Fruit fly (Drosophila melanogaster): ENCODE data around the gene vnd.

vnd gene

dm6 chrX:629239-629821, 47.4 kb downstream of the vnd start, which contains the start of the genes RpL36 and Mybbp1A:
Gene RpL36, minus strand, starts transcription at chrX:629483.
Gene Mybbp1A, plus strand, starts transcription at chrX:629773.
- TF ChIP-seq CG10669 (GFP tag; optimal IDR thresholded peaks at IDR 0.05) (no peak), CG6792 (GFP tag; optimal IDR thresholded peaks at IDR 0.05) (peak; percentile 62), Sox15 (GFP tag; optimal IDR thresholded peaks at IDR 0.05) (peak; percentile 29), CG7368 (GFP tag; optimal IDR thresholded peaks at IDR 0.05) (no peak), CG4318 (GFP tag; optimal IDR thresholded peaks at IDR 0.05) (no peak), CG10631 (GFP tag; optimal IDR thresholded peaks at IDR 0.05) (no peak), CG32006 (GFP tag; optimal IDR thresholded peaks at IDR 0.05) (no peak), esn (GFP tag; optimal IDR thresholded peaks at IDR 0.05) (peak; percentile 75), CG15336 (GFP tag; IDR thresholded peaks at IDR 0.05) (no peak; the same call in 1 of the 2 replicates), dac (GFP tag; optimal IDR thresholded peaks at IDR 0.05) (peak; percentile 44), Hr4 (GFP tag; optimal IDR thresholded peaks at IDR 0.05) (no peak), Sox14 (GFP tag; optimal IDR thresholded peaks at IDR 0.05) (peak; percentile 63), CG11902 (GFP tag; optimal IDR thresholded peaks at IDR 0.05) (peak; percentile 36), eg (GFP tag; IDR thresholded peaks at IDR 0.05) (peak; percentile 65), Eip75B (GFP tag; optimal IDR thresholded peaks at IDR 0.05) (no peak), lz (GFP tag; optimal IDR thresholded peaks at IDR 0.05) (peak; percentile 72), CG34406 (GFP tag; optimal IDR thresholded peaks at IDR 0.05) (peak; percentile 64), CG8119 (GFP tag; IDR thresholded peaks at IDR 0.05) (peak; percentile 58), net (GFP tag; optimal IDR thresholded peaks at IDR 0.05) (peak; percentile 63), svp (GFP tag) (peak; percentile 59), CG6163 (GFP tag; IDR thresholded peaks at IDR 0.05) (peak; percentile 73), Blimp-1 (GFP tag; optimal IDR thresholded peaks at IDR 0.05) (peak; percentile 25), salr (GFP tag; optimal IDR thresholded peaks at IDR 0.05) (peak in 1 of 2 experiments; percentile 54), achi (GFP tag; optimal IDR thresholded peaks at IDR 0.05) (peak; percentile 66), CG16779 (tag; optimal IDR thresholded peaks at IDR 0.05) (no peak), OdsH (GFP tag; optimal IDR thresholded peaks at IDR 0.05) (no peak), fd59A (GFP tag; optimal IDR thresholded peaks at IDR 0.05) (no peak), Hr38 (GFP tag; optimal IDR thresholded peaks at IDR 0.05) (no peak), Hr39 (GFP tag; optimal IDR thresholded peaks at IDR 0.05) (no peak), Met (GFP tag; optimal IDR thresholded peaks at IDR 0.05) (no peak), CG8319 (GFP tag; optimal IDR thresholded peaks at IDR 0.05) (no peak), acj6 (GFP tag; optimal IDR thresholded peaks at IDR 0.05) (no peak), CG6854 (GFP tag; optimal IDR thresholded peaks at IDR 0.05) (peak; percentile 75), Eip93F (GFP tag; optimal IDR thresholded peaks at IDR 0.05) (no peak), CG11294 (GFP tag; IDR thresholded peaks at IDR 0.05) (no peak), CG6808 (GFP tag; optimal IDR thresholded peaks at IDR 0.05) (no peak), vri (GFP tag; optimal IDR thresholded peaks at IDR 0.05) (no peak), topi (GFP tag; optimal IDR thresholded peaks at IDR 0.05) (peak; percentile 67), CG9139 (GFP tag; optimal IDR thresholded peaks at IDR 0.05) (peak; percentile 75), cyc (GFP tag; optimal IDR thresholded peaks at IDR 0.05) (peak; percentile 63), Ets96B (tag; optimal IDR thresholded peaks at IDR 0.05) (no peak), fkh (GFP tag; optimal IDR thresholded peaks at IDR 0.05) (no peak), CG8632 (GFP tag; optimal IDR thresholded peaks at IDR 0.05) (peak; percentile 54), Ets21C (GFP tag; optimal IDR thresholded peaks at IDR 0.05) (no peak), CG6276 (GFP tag; optimal IDR thresholded peaks at IDR 0.05) (no peak), CG1621 (tag; optimal IDR thresholded peaks at IDR 0.05) (peak; percentile 40), CG11762 (GFP tag; optimal IDR thresholded peaks at IDR 0.05; ENCODE audit: insufficient read depth) (peak; percentile 29), CG31627 (GFP tag; optimal IDR thresholded peaks at IDR 0.05) (peak; percentile 66), spab (GFP tag; optimal IDR thresholded peaks at IDR 0.05) (no peak), Sox102F (GFP tag; optimal IDR thresholded peaks at IDR 0.05) (no peak), CG3919 (GFP tag; optimal IDR thresholded peaks at IDR 0.05) (peak; percentile 59), dsx (GFP tag; optimal IDR thresholded peaks at IDR 0.05; ENCODE audit: poor library complexity, severe bottlenecking) (no peak)

Data from whole organism, prepupa.